Worm (Caenorhabditis elegans): Measurements from ENCODE around the gene Y73F4A.3.

- TF ChIP-seq T22C8.4 (GFP tag; IDR thresholded peaks at IDR 0.05) (no peak), klf-2 (GFP tag; conservative IDR thresholded peaks at IDR 0.05) (no peak), ref-1 (GFP tag; conservative IDR thresholded peaks at IDR 0.05) (no peak), cog-1 (tag; optimal IDR thresholded peaks at IDR 0.05) (no peak), tab-1 (GFP tag; IDR thresholded peaks at IDR 0.05) (no peak), flt-1 (GFP tag; IDR thresholded peaks at IDR 0.05) (no peak), ztf-29 (GFP tag; IDR thresholded peaks at IDR 0.05) (no peak), ztf-23 (GFP tag; IDR thresholded peaks at IDR 0.05) (no peak), med-1 (GFP tag; optimal IDR thresholded peaks at IDR 0.05; ENCODE audit: insufficient read depth) (no peak)
Measured at ce11 chrIV:9020840-9021239, 19.5 kb downstream of the Y73F4A.3 start, which contains the start of gene C53D6.4.

Measured in whole organism, midembryonic.